Fruit fly (Drosophila melanogaster) Kc167 (cell line): ENCODE measurements around the gene CG10324.

Experiments used
- Myc ChIP-seq: fragments of >200 bp; optimal IDR thresholded peaks from 2 replicates; lab custom pipeline; 2017; ENCODE audit warnings: missing external identifiers
- Sin3A ChIP-seq: fragments of >200 bp; optimal IDR thresholded peaks from 2 replicates; lab custom pipeline; 2018; ENCODE audit warnings: missing external identifiers
- h ChIP-seq: fragments of >200 bp; optimal IDR thresholded peaks from 3 replicates; lab custom pipeline; 2018; ENCODE audit warnings: missing external identifiers
- insv ChIP-seq: fragments of >200 bp; optimal IDR thresholded peaks from 3 replicates; lab custom pipeline; 2018; ENCODE audit warnings: missing external identifiers
- psq ChIP-seq: fragments of >200 bp; optimal IDR thresholded peaks from 2 replicates; lab custom pipeline; 2017; ENCODE audit warnings: missing external identifiers

dm6 chr3R:16615009-16615408 is 31.8 kb downstream of the CG10324 start, which contains the start of gene CG17562:
- TF ChIP-seq insv (lab: Kevin White, UChicago) (no peak), psq (lab: Kevin White, UChicago) (no peak), h (no peak), Myc (no peak), Sin3A (no peak)
